Fruit fly (Drosophila melanogaster) whole organism, adult: ENCODE measurements around the gene CG11249.

Experiments
- CG11617 ChIP-seq: fragments of 200-800 bp; sonication (Bioruptor generic); optimal IDR thresholded peaks from 2 replicates; lab custom pipeline; 2017; ENCODE audit warnings: mild to moderate bottlenecking, missing biosample characterization, missing genetic modification reagents, missing genetic modification characterization
- CG12768 ChIP-seq: fragments of 200-800 bp; sonication (Bioruptor generic); optimal IDR thresholded peaks from 2 replicates; lab custom pipeline; 2017; ENCODE audit warnings: missing biosample characterization, missing genetic modification characterization, mild to moderate bottlenecking, moderate library complexity, missing genetic modification reagents
- CG14711 ChIP-seq: fragments of 200-800 bp; sonication (Bioruptor generic); optimal IDR thresholded peaks from 2 replicates; lab custom pipeline; 2018; ENCODE audit warnings: missing biosample characterization, mild to moderate bottlenecking, missing genetic modification characterization, moderate library complexity
- CG1620 ChIP-seq: fragments of 200-800 bp; sonication (Bioruptor generic); optimal IDR thresholded peaks from 2 replicates; lab custom pipeline; 2016; ENCODE audit warnings: missing biosample characterization, missing genetic modification characterization
- CG33017 ChIP-seq: fragments of 200-800 bp; sonication (Bioruptor generic); optimal IDR thresholded peaks from 2 replicates; lab custom pipeline; 2018; ENCODE audit warnings: missing biosample characterization, mild to moderate bottlenecking, missing genetic modification characterization, moderate library complexity
- CG5204 ChIP-seq: fragments of 200-800 bp; sonication (Bioruptor generic); optimal IDR thresholded peaks from 2 replicates; lab custom pipeline; 2016; ENCODE audit warnings: missing biosample characterization, missing genetic modification characterization
- CG7045 ChIP-seq: fragments of 200-800 bp; sonication (Bioruptor generic); optimal IDR thresholded peaks from 2 replicates; lab custom pipeline; 2017; ENCODE audit warnings: missing biosample characterization, mild to moderate bottlenecking, missing genetic modification characterization
- CG7101 ChIP-seq: fragments of 200-800 bp; sonication (Bioruptor generic); optimal IDR thresholded peaks from 2 replicates; lab custom pipeline; 2018; ENCODE audit warnings: missing biosample characterization, mild to moderate bottlenecking, missing genetic modification characterization, moderate library complexity
- Clk ChIP-seq: fragments of 200-800 bp; sonication (Bioruptor generic); optimal IDR thresholded peaks from 2 replicates; lab custom pipeline; 2017; ENCODE audit warnings: missing biosample characterization, missing genetic modification characterization
- Crg-1 ChIP-seq: fragments of 200-800 bp; sonication (Bioruptor generic); optimal IDR thresholded peaks from 2 replicates; lab custom pipeline; 2016; ENCODE audit warnings: missing biosample characterization, missing genetic modification characterization
- Hr96 ChIP-seq: fragments of 200-800 bp; sonication (Bioruptor generic); optimal IDR thresholded peaks from 2 replicates; lab custom pipeline; 2016; ENCODE audit warnings: missing biosample characterization, missing genetic modification characterization
- Mnt ChIP-seq: fragments of 200-800 bp; sonication (Bioruptor generic); optimal IDR thresholded peaks from 2 replicates; lab custom pipeline; 2016; ENCODE audit warnings: missing biosample characterization, mild to moderate bottlenecking, missing genetic modification characterization
- bab1 ChIP-seq: fragments of 200-800 bp; sonication (Bioruptor generic); optimal IDR thresholded peaks from 3 replicates; lab custom pipeline; 2019; ENCODE audit warnings: missing biosample characterization, mild to moderate bottlenecking, missing genetic modification characterization, moderate library complexity
- cic ChIP-seq: fragments of 200-800 bp; sonication (Bioruptor generic); optimal IDR thresholded peaks from 2 replicates; lab custom pipeline; 2017; ENCODE audit warnings: missing biosample characterization, mild to moderate bottlenecking, missing genetic modification characterization, moderate library complexity
- cnc ChIP-seq, 2 experiments: fragments of >200 bp; optimal IDR thresholded peaks; 2 replicates each; lab custom pipeline; 2017
- kay ChIP-seq: fragments of 200-800 bp; sonication (Bioruptor generic); peaks from one replicate; lab custom pipeline; 2016; ENCODE audit warnings: missing biosample characterization, missing genetic modification characterization, borderline replicate concordance
- ovo ChIP-seq: fragments of 200-800 bp; sonication (Bioruptor generic); optimal IDR thresholded peaks from 2 replicates; lab custom pipeline; 2016; ENCODE audit warnings: missing biosample characterization, missing genetic modification characterization
- pad ChIP-seq: fragments of 200-800 bp; sonication (Bioruptor generic); optimal IDR thresholded peaks from 3 replicates; lab custom pipeline; 2017; ENCODE audit warnings: missing biosample characterization, missing genetic modification characterization, mild to moderate bottlenecking, moderate library complexity, missing genetic modification reagents
- tj ChIP-seq: fragments of 200-800 bp; sonication (Bioruptor generic); optimal IDR thresholded peaks from 3 replicates; lab custom pipeline; 2017; ENCODE audit warnings: missing biosample characterization, mild to moderate bottlenecking, missing genetic modification characterization, moderate library complexity
- toe ChIP-seq: fragments of 200-800 bp; sonication (Bioruptor generic); optimal IDR thresholded peaks from 2 replicates; lab custom pipeline; 2016; ENCODE audit warnings: missing biosample characterization, missing genetic modification characterization

Gene CG11249

DNA sequence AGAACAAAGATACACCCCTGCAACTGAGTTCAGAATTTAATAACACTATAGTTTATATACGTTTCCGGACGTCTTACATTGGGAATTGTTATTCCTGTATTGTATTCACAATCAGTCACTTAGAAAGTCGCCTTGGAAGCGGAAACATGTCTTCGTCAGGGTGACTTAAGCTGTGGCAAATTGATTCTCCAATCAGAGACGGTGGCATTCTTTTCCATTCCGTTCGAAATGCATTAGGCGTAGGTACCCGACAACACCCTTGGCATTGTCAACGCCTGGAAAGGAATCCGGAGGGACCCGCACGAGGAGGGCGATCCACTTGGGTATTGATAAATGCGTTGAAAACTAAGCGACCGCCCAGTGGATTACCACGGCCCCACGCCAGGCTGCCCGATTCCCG is 12.0 kb downstream of the CG11249 start, which contains the start of gene Sfp78E:
Gene Sfp78E, minus strand, starts transcription at position 101 of the 400 bp plus-strand sequence.
- TF ChIP-seq CG1620 (GFP tag; lab: Kevin White, UChicago) (no peak), bab1 (GFP tag; lab: Kevin White, UChicago) (no peak), CG12768 (GFP tag; lab: Kevin White, UChicago) (no peak), CG7045 (GFP tag; lab: Kevin White, UChicago) (no peak), cnc (optimal IDR thresholded peaks at IDR 0.05; lab: Kevin White, UChicago) (no peak), Crg-1 (no peak), Mnt (GFP tag; lab: Kevin White, UChicago) (no peak), cic (no peak), CG5204 (GFP tag; lab: Kevin White, UChicago) (no peak), kay (GFP tag; lab: Kevin White, UChicago) (no peak)

DNA sequence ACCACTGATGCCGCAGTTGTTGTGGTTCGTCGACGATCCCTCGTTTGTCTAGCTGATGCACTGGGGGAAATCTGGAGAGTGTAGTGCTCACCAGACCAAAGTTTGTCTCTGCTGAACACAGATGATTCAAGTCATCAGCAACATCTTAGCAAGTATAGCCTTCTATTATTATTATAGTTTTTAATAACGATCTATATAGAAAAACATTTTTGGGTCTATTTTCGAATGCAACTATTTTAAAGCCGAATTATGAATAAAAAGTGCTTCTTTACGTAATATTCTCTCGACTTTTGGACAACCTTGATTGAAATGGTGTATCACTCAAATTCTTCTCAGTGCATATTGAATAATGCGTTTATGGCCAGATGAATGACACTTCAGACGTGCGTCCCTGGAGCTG is 13.8 kb downstream of the CG11249 start:
- TF ChIP-seq tj (GFP tag; lab: Kevin White, UChicago) = no peak
- TF ChIP-seq CG33017 (tag; lab: Kevin White, UChicago) = no peak

DNA sequence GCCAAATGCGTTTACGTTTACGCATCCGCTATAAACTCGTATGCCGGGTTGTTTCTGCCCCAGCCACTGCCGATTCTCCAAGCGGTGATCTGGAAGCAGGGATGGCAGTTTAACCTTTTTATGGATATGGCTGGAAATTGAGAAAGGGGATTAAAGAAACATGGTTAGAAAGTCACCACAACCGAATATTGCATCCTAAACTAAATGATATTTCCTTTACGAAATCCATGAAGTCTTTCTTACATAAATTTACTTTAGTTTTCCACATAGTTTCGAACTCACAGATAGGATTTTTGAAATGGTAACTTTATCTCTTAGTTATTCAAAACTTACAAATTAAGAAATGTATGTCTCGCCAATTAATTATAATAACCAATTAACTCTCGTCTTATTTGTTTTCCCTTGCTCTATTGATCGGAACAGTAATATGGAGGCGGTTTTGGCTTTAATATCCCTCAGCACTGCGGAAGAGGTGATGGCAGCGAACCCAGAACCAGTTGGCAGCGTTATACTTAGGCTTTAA is 16.7 kb downstream of the CG11249 start:
- TF ChIP-seq CG11617 (no peak), Clk (GFP tag; lab: Kevin White, UChicago) (no peak)

DNA sequence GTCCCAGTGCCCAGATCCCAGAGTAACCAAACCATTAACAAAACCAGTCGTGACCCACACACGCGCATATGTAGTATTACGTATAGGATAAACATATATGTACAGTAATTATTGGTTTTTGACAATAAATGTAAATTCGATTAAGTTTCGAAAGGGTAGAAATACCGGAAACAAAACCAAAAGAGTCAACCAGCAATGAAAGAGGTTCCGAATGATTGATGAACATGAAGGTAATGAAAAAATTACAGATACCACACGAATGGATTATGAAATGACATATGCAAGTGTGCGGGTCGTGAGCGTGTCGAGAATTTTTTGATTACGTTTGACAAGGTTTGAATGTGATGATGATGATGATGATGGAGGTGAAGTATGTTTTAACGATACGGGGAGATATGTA is 22.7 kb downstream of the CG11249 start:
- TF ChIP-seq CG5204 (GFP tag; lab: Kevin White, UChicago) (no peak), tj (GFP tag; lab: Kevin White, UChicago) (no peak), CG1620 (GFP tag; lab: Kevin White, UChicago) (no peak), ovo (GFP tag; lab: Kevin White, UChicago) (no peak), CG7045 (GFP tag; lab: Kevin White, UChicago) (no peak)

DNA sequence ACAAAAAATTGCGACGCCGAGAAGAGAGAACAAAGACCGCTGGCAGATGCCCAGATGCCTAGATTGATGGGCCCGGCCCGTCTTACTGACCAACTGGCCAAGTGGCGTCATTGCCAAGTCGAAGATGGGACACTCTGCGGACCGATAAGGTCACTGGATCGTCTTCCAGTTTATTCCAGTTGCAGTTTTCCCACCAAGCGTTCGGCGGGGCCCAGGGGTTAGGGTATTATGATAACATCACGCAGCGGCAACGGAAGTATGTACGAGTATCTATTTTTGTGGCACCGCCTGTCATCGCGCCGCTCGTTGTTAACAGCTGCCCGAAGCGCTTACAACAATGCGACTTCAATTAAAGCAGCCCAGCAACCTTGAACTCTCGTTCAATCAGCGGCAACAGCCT is 28.1 kb downstream of the CG11249 start:
- TF ChIP-seq CG12768 (GFP tag; lab: Kevin White, UChicago) (no peak), Crg-1 (no peak), cnc (optimal IDR thresholded peaks at IDR 0.05; lab: Kevin White, UChicago) (no peak), CG11617 (no peak), ovo (GFP tag; lab: Kevin White, UChicago) (no peak), CG14711 (tag; lab: Kevin White, UChicago) (no peak), CG7045 (GFP tag; lab: Kevin White, UChicago) (no peak), CG1620 (GFP tag; lab: Kevin White, UChicago) (no peak)

DNA sequence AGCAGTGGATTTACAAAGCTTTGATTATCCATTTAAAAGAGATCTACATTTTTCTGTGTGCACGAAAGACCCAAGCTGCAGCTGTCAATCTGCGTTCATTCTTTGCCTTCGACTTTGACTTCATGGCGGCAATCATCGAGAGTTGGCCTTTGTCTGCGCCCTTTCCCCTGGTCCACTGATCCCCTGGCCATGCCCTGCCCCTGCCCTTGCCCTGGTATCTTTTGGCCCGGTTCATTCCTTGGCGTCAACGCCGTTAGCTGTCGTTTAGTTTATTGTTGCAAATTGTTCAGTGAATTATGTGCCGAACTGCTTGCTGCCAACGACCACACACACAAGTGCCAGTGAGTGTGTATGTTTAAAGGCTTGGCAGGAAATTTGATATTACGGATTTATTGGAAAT is 29.0 kb downstream of the CG11249 start:
- TF ChIP-seq bab1 (GFP tag; lab: Kevin White, UChicago) (no peak), Hr96 (no peak), toe (no peak), tj (GFP tag; lab: Kevin White, UChicago) (no peak), CG33017 (tag; lab: Kevin White, UChicago) (no peak), cic (no peak), pad (GFP tag; lab: Kevin White, UChicago) (no peak), CG12768 (GFP tag; lab: Kevin White, UChicago) (no peak)

DNA sequence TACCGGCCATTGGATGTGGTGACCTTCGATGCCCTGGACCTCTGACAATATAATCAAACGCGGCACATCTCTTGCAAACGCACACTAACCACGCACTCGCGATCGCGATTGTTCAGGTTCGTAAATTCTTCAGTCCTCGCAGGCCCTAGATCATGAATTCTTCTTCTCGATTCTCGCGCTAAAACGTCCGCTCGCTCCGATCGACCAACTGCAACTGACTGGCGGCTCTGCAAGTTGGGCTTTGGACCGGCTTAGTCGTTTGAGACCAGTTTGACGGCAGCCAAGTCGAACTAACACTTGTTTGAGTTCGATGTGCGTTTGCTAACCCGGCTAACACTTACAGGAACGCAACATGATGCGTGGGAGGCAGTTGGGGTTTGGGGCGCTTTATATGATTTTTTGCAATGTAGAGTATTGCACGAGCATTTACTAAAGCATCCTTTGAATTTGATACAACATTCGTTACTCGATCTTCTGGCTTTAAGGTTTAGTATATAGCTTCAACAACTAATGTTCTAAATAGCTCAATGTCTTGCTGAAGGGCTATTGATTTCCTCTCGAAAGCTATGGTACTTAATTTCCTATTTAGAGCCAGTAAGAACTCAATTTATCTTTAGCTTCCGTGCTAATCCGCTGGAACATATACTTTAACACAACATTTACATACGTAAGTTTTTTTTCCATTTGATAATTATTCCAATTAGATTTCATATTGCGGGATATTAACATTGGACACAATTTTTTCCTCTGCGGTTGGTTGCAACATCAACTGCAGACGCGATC is 34.4 kb downstream of the CG11249 start, which contains the start of gene CG32447:
Gene CG32447, minus strand, starts transcription at position 222 of the 783 bp plus-strand sequence.
- TF ChIP-seq ovo (GFP tag; lab: Kevin White, UChicago) = no peak
- no peak for TF ChIP-seq CG7045 (GFP tag; lab: Kevin White, UChicago)
- no peak for TF ChIP-seq tj (GFP tag; lab: Kevin White, UChicago)
- no peak for TF ChIP-seq CG12768 (GFP tag; lab: Kevin White, UChicago)
- no peak for TF ChIP-seq Clk (GFP tag; lab: Kevin White, UChicago)
- no peak for TF ChIP-seq toe
- no peak for TF ChIP-seq CG1620 (GFP tag; lab: Kevin White, UChicago)
- TF ChIP-seq cic = no peak
- TF ChIP-seq pad (GFP tag; lab: Kevin White, UChicago) = no peak
- no peak for TF ChIP-seq Hr96
- no peak for TF ChIP-seq CG7101 (tag; lab: Kevin White, UChicago)
- TF ChIP-seq kay (GFP tag; lab: Kevin White, UChicago) = no peak
- no peak for TF ChIP-seq cnc (optimal IDR thresholded peaks at IDR 0.05; lab: Kevin White, UChicago)
- TF ChIP-seq CG5204 (GFP tag; lab: Kevin White, UChicago) = no peak
- TF ChIP-seq Mnt (GFP tag; lab: Kevin White, UChicago) = no peak
- no peak for TF ChIP-seq Crg-1
- no peak for TF ChIP-seq CG33017 (tag; lab: Kevin White, UChicago)
- TF ChIP-seq CG11617 = no peak
- TF ChIP-seq CG14711 (tag; lab: Kevin White, UChicago) = no peak
- no peak for TF ChIP-seq bab1 (GFP tag; lab: Kevin White, UChicago)
